Worm (Caenorhabditis elegans) whole organism, L2 larva: ENCODE results near the gene pqn-83.

Experiments used
- C34F6.9 ChIP-seq: fragments of 150-350 bp; optimal IDR thresholded peaks from 2 replicates; lab custom pipeline; 2014; ENCODE audit warnings: missing biosample characterization, missing genetic modification characterization
- F13H6.1 ChIP-seq: sonication (generic microtip); optimal IDR thresholded peaks from 2 replicates; lab custom pipeline; 2016; ENCODE audit warnings: missing genetic modification characterization, missing compliant biosample characterization
- R02D3.7 ChIP-seq: fragments of 150-350 bp; optimal IDR thresholded peaks from 2 replicates; lab custom pipeline; 2014; ENCODE audit warnings: missing biosample characterization, missing genetic modification characterization
- Y55F3AM.14 ChIP-seq: fragments of 200-800 bp; sonication (Bioruptor generic); optimal IDR thresholded peaks from 2 replicates; lab custom pipeline; 2018; ENCODE audit warnings: mild to moderate bottlenecking, missing genetic modification characterization, missing compliant biosample characterization
- ZK546.5 ChIP-seq: sonication (generic microtip); optimal IDR thresholded peaks from 2 replicates; lab custom pipeline; 2017; ENCODE audit warnings: missing biosample characterization, missing genetic modification characterization
- alr-1 ChIP-seq: fragments of 150-350 bp; optimal IDR thresholded peaks from 2 replicates; lab custom pipeline; 2014; ENCODE audit warnings: missing biosample characterization, missing genetic modification characterization
- aly-2 ChIP-seq: fragments of 150-350 bp; optimal IDR thresholded peaks from 2 replicates; lab custom pipeline; 2014; ENCODE audit warnings: missing biosample characterization, missing genetic modification characterization
- ama-1 ChIP-seq: fragments of 150-350 bp; optimal IDR thresholded peaks from 2 replicates; lab custom pipeline; 2018; ENCODE audit warnings: inconsistent platforms
- blmp-1 ChIP-seq: sonication (generic microtip); optimal IDR thresholded peaks from 2 replicates; lab custom pipeline; 2017; ENCODE audit warnings: missing genetic modification characterization, mild to moderate bottlenecking, missing compliant biosample characterization, antibody characterized with exemption, moderate library complexity; ENCODE audit not compliant: insufficient read depth
- ceh-16 ChIP-seq: fragments of 150-350 bp; optimal IDR thresholded peaks from 2 replicates; lab custom pipeline; 2014; ENCODE audit warnings: missing biosample characterization, missing genetic modification characterization
- ceh-82 ChIP-seq: fragments of 150-350 bp; optimal IDR thresholded peaks from 2 replicates; lab custom pipeline; 2014; ENCODE audit warnings: missing biosample characterization, missing genetic modification characterization
- crh-2 ChIP-seq: sonication (generic microtip); optimal IDR thresholded peaks from 2 replicates; lab custom pipeline; 2017; ENCODE audit warnings: missing biosample characterization, missing genetic modification characterization
- dmd-4 ChIP-seq: sonication (generic microtip); optimal IDR thresholded peaks from 2 replicates; lab custom pipeline; 2017; ENCODE audit warnings: missing biosample characterization, missing genetic modification characterization
- egl-27 ChIP-seq: sonication (generic microtip); optimal IDR thresholded peaks from 3 replicates; lab custom pipeline; 2017; ENCODE audit warnings: missing biosample characterization, missing genetic modification reagents, missing genetic modification characterization
- elt-1 ChIP-seq: fragments of 150-350 bp; optimal IDR thresholded peaks from 2 replicates; lab custom pipeline; 2014; ENCODE audit warnings: missing biosample characterization, missing genetic modification characterization
- elt-3 ChIP-seq: sonication (generic microtip); optimal IDR thresholded peaks from 2 replicates; lab custom pipeline; 2017; ENCODE audit warnings: missing biosample characterization, missing genetic modification characterization
- fos-1 ChIP-seq: fragments of 150-350 bp; optimal IDR thresholded peaks from 2 replicates; lab custom pipeline; 2014; ENCODE audit warnings: missing biosample characterization, missing genetic modification characterization
- gmeb-1 ChIP-seq: fragments of 150-350 bp; optimal IDR thresholded peaks from 2 replicates; lab custom pipeline; 2014; ENCODE audit warnings: missing biosample characterization, missing genetic modification characterization
- lin-11 ChIP-seq: fragments of 150-350 bp; sonication (generic microtip); optimal IDR thresholded peaks from 2 replicates; lab custom pipeline; 2014; ENCODE audit warnings: missing biosample characterization, missing genetic modification characterization, inconsistent platforms, mixed read lengths
- lin-13 ChIP-seq: fragments of 150-350 bp; optimal IDR thresholded peaks from 2 replicates; lab custom pipeline; 2014; ENCODE audit warnings: missing biosample characterization, missing genetic modification reagents, missing genetic modification characterization
- lin-39 ChIP-seq: fragments of 150-350 bp; optimal IDR thresholded peaks from 2 replicates; lab custom pipeline; 2014; ENCODE audit warnings: missing biosample characterization, missing genetic modification reagents, missing genetic modification characterization
- lsy-2 ChIP-seq, 2 experiments: fragments of 150-350 bp in 1 of 2; sonication (generic microtip) in 1 of 2; optimal IDR thresholded peaks; 2 replicates each; lab custom pipeline; 2014 to 2017; ENCODE audit warnings: missing biosample characterization in 2 of 2, missing genetic modification characterization in 2 of 2
- mab-5 ChIP-seq: fragments of 150-350 bp; optimal IDR thresholded peaks from 2 replicates; lab custom pipeline; 2014; ENCODE audit warnings: missing biosample characterization, missing genetic modification characterization
- mbf-1 ChIP-seq: sonication (generic microtip); optimal IDR thresholded peaks from 2 replicates; lab custom pipeline; 2017; ENCODE audit warnings: missing biosample characterization, missing genetic modification characterization
- mdl-1 ChIP-seq, 2 experiments: fragments of 150-350 bp in 1 of 2; sonication (generic microtip) in 1 of 2; optimal IDR thresholded peaks; 2 replicates each; lab custom pipeline; 2017; ENCODE audit warnings: missing biosample characterization in 2 of 2, missing genetic modification characterization in 2 of 2
- nhr-10 ChIP-seq: sonication (generic microtip); optimal IDR thresholded peaks from 2 replicates; lab custom pipeline; 2017; ENCODE audit warnings: missing biosample characterization, missing genetic modification characterization
- nhr-11 ChIP-seq: fragments of 150-350 bp; optimal IDR thresholded peaks from 2 replicates; lab custom pipeline; 2014; ENCODE audit warnings: missing biosample characterization, missing genetic modification characterization
- nhr-12 ChIP-seq: fragments of 150-350 bp; optimal IDR thresholded peaks from 2 replicates; lab custom pipeline; 2014; ENCODE audit warnings: missing biosample characterization, missing genetic modification characterization
- nhr-129 ChIP-seq: fragments of 150-350 bp; optimal IDR thresholded peaks from 2 replicates; lab custom pipeline; 2014; ENCODE audit warnings: missing biosample characterization, missing genetic modification characterization
- nhr-21 ChIP-seq: fragments of 150-350 bp; optimal IDR thresholded peaks from 2 replicates; lab custom pipeline; 2014; ENCODE audit warnings: missing biosample characterization, missing genetic modification characterization
- nhr-23 ChIP-seq: fragments of 150-350 bp; optimal IDR thresholded peaks from 2 replicates; lab custom pipeline; 2014; ENCODE audit warnings: missing biosample characterization, missing genetic modification reagents, missing genetic modification characterization
- nhr-237 ChIP-seq: fragments of 150-350 bp; optimal IDR thresholded peaks from 2 replicates; lab custom pipeline; 2014; ENCODE audit warnings: missing biosample characterization, missing genetic modification characterization
- nhr-25 ChIP-seq: fragments of 150-350 bp; sonication (generic microtip); optimal IDR thresholded peaks from 3 replicates; lab custom pipeline; 2014; ENCODE audit warnings: missing biosample characterization, missing genetic modification characterization
- nhr-6 ChIP-seq: fragments of 150-350 bp; optimal IDR thresholded peaks from 2 replicates; lab custom pipeline; 2014; ENCODE audit warnings: missing biosample characterization, missing genetic modification characterization
- nhr-77 ChIP-seq: fragments of 150-350 bp; optimal IDR thresholded peaks from 2 replicates; lab custom pipeline; 2014; ENCODE audit warnings: missing biosample characterization, missing genetic modification characterization
- peb-1 ChIP-seq: fragments of 150-350 bp; optimal IDR thresholded peaks from 2 replicates; lab custom pipeline; 2014; ENCODE audit warnings: missing biosample characterization, missing genetic modification characterization
- sem-4 ChIP-seq: fragments of 150-350 bp; optimal IDR thresholded peaks from 2 replicates; lab custom pipeline; 2014; ENCODE audit warnings: missing biosample characterization, missing genetic modification reagents, missing genetic modification characterization
- skn-1 ChIP-seq: sonication (generic microtip); optimal IDR thresholded peaks from 2 replicates; lab custom pipeline; 2017; ENCODE audit warnings: missing biosample characterization, missing genetic modification characterization
- sma-3 ChIP-seq: sonication (generic microtip); optimal IDR thresholded peaks from 2 replicates; lab custom pipeline; 2016; ENCODE audit warnings: missing genetic modification reagents, missing genetic modification characterization, missing compliant biosample characterization
- sma-9 ChIP-seq, 2 experiments: fragments of 150-350 bp in 1 of 2; sonication (generic microtip) in 1 of 2; optimal IDR thresholded peaks; 2 replicates each; lab custom pipeline; 2014 to 2016; ENCODE audit warnings: missing genetic modification characterization in 2 of 2, mild to moderate bottlenecking in 1 of 2, missing biosample characterization in 1 of 2, missing compliant biosample characterization in 1 of 2, missing genetic modification reagents in 1 of 2, moderate library complexity in 1 of 2
- snpc-4 ChIP-seq: fragments of 150-350 bp; optimal IDR thresholded peaks from 2 replicates; lab custom pipeline; 2014; ENCODE audit warnings: missing biosample characterization, missing genetic modification characterization
- unc-39 ChIP-seq: fragments of 150-350 bp; optimal IDR thresholded peaks from 2 replicates; lab custom pipeline; 2014; ENCODE audit warnings: missing biosample characterization, missing genetic modification characterization
- unc-55 ChIP-seq: fragments of 150-350 bp; sonication (generic microtip); optimal IDR thresholded peaks from 3 replicates; lab custom pipeline; 2014; ENCODE audit warnings: missing biosample characterization, missing genetic modification reagents, missing genetic modification characterization
- unc-62 ChIP-seq: fragments of 150-350 bp; optimal IDR thresholded peaks from 2 replicates; lab custom pipeline; 2014; ENCODE audit warnings: missing biosample characterization, missing genetic modification reagents, missing genetic modification characterization
- zag-1 ChIP-seq: fragments of 150-350 bp; optimal IDR thresholded peaks from 2 replicates; lab custom pipeline; 2014; ENCODE audit warnings: missing biosample characterization, missing genetic modification characterization
- ztf-1 ChIP-seq: fragments of 200-800 bp; sonication (Bioruptor generic); conservative IDR thresholded peaks from 2 replicates; pipeline ENCODE4 v1.3.6; 2022; ENCODE audit warnings: missing genetic modification characterization, missing compliant biosample characterization
- ztf-11 ChIP-seq: sonication (generic microtip); optimal IDR thresholded peaks from 2 replicates; lab custom pipeline; 2017; ENCODE audit warnings: missing biosample characterization, missing genetic modification characterization
- ztf-4 ChIP-seq: fragments of 150-350 bp; optimal IDR thresholded peaks from 2 replicates; lab custom pipeline; 2014; ENCODE audit warnings: missing biosample characterization, missing genetic modification characterization

Gene pqn-83

ce11 chrIII:13062989-13063388 is 36.3 kb downstream of the pqn-83 start:
- TF ChIP-seq blmp-1 (tag; lab: Kevin White, UChicago): no peak
- peak; percentile 66 for TF ChIP-seq sma-9 (GFP tag; optimal IDR thresholded peaks at IDR 0.05; lab: Kevin White, UChicago)
- TF ChIP-seq sma-9 (tag; optimal IDR thresholded peaks at IDR 0.05; lab: Kevin White, UChicago): no peak

- TF ChIP-seq crh-2 (tag; lab: Kevin White, UChicago) (peak; percentile 96), alr-1 (tag; lab: Kevin White, UChicago) (no peak), blmp-1 (tag; lab: Kevin White, UChicago) (peak; percentile 38), mbf-1 (tag; lab: Kevin White, UChicago) (no peak), peb-1 (peak; percentile 53), unc-62 (GFP tag; lab: Kevin White, UChicago) (peak; percentile 67), nhr-23 (tag; lab: Kevin White, UChicago) (no peak), elt-1 (no peak), unc-55 (GFP tag; lab: Kevin White, UChicago) (peak; percentile 76), R02D3.7 (tag; lab: Kevin White, UChicago) (peak; percentile 17), mab-5 (tag; lab: Kevin White, UChicago) (peak; percentile 90), snpc-4 (peak; percentile 88), skn-1 (no peak), ZK546.5 (tag; lab: Kevin White, UChicago) (peak; percentile 11), mdl-1 (tag; optimal IDR thresholded peaks at IDR 0.05; lab: Kevin White, UChicago) (peak; percentile 85 to 89), nhr-77 (tag; lab: Kevin White, UChicago) (no peak), aly-2 (tag; lab: Kevin White, UChicago) (no peak), ama-1 (lab: Kevin White, UChicago) (no peak), lin-13 (GFP tag; lab: Kevin White, UChicago) (peak; percentile 92), ztf-4 (tag; lab: Kevin White, UChicago) (peak; percentile 90), dmd-4 (tag; lab: Kevin White, UChicago) (no peak), nhr-12 (tag; lab: Kevin White, UChicago) (no peak), sma-3 (GFP tag; lab: Kevin White, UChicago) (peak; percentile 88), egl-27 (tag; lab: Kevin White, UChicago) (peak; percentile 91), lsy-2 (tag; optimal IDR thresholded peaks at IDR 0.05; lab: Kevin White, UChicago) (peak; percentile 77 to 91), nhr-25 (tag; lab: Kevin White, UChicago) (peak; percentile 89), gmeb-1 (tag; lab: Kevin White, UChicago) (peak; percentile 73), sma-9 (GFP tag; optimal IDR thresholded peaks at IDR 0.05; lab: Kevin White, UChicago) (peak; percentile 89), sma-9 (tag; optimal IDR thresholded peaks at IDR 0.05; lab: Kevin White, UChicago) (no peak), unc-39 (tag; lab: Kevin White, UChicago) (peak; percentile 75), fos-1 (tag; lab: Kevin White, UChicago) (peak; percentile 91), nhr-6 (tag; lab: Kevin White, UChicago) (peak; percentile 92), nhr-129 (tag; lab: Kevin White, UChicago) (peak; percentile 98), ceh-82 (tag; lab: Kevin White, UChicago) (peak; percentile 61), F13H6.1 (tag; lab: Kevin White, UChicago) (peak; percentile 98), Y55F3AM.14 (GFP tag; lab: Kevin White, UChicago) (peak; percentile 87), nhr-237 (tag; lab: Kevin White, UChicago) (peak; percentile 4), lin-11 (tag; lab: Kevin White, UChicago) (peak; percentile 64), ztf-1 (GFP tag; lab: Robert Waterston, UW) (no peak), elt-3 (tag; lab: Kevin White, UChicago) (no peak), zag-1 (tag; lab: Kevin White, UChicago) (peak; percentile 97), ztf-11 (no peak), lin-39 (tag; lab: Kevin White, UChicago) (peak; percentile 40), C34F6.9 (peak; percentile 96), sem-4 (peak; percentile 99), nhr-11 (tag; lab: Kevin White, UChicago) (no peak), nhr-21 (peak; percentile 84), ceh-16 (tag; lab: Kevin White, UChicago) (peak; percentile 98), nhr-10 (tag; lab: Kevin White, UChicago) (no peak)
Observed at ce11 chrIII:13062414-13062965, 36.8 kb downstream of the pqn-83 start.
